Worm (Caenorhabditis elegans) whole organism, L3 larva: ENCODE data around the gene C05B5.17.

Experiments used
- egl-5 ChIP-seq: fragments of 150-350 bp; optimal IDR thresholded peaks from 2 replicates; lab custom pipeline; 2017; ENCODE audit warnings: missing biosample characterization, missing genetic modification reagents, missing genetic modification characterization, inconsistent platforms
- lin-39 ChIP-seq: fragments of 150-350 bp; optimal IDR thresholded peaks from 2 replicates; lab custom pipeline; 2018; ENCODE audit warnings: missing biosample characterization, missing genetic modification reagents, missing genetic modification characterization
- nhr-11 ChIP-seq: fragments of 150-350 bp; optimal IDR thresholded peaks from 2 replicates; lab custom pipeline; 2014; ENCODE audit warnings: missing biosample characterization, missing genetic modification characterization

DNA sequence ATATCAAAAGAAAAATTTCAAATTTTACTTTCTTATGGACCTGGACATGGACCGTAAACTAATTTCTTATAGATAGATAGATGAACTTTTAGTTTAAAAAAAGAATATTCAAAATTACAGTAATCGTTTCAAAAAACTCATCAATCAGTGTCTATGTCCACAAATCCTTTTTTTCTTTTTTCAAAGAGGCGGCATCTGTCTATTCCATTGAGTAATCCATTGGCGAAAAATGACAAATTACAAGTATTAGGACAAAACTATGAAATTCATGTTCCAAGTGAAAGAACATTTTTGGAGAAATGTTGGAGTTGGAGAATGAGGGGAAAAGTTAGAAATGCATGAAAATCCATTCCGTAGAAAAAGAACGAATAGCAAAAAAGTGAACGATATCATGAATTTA, 13.6 kb downstream of the C05B5.17 start:
- TF ChIP-seq lin-39 (tag; lab: Kevin White, UChicago) (no peak), egl-5 (tag; lab: Kevin White, UChicago) (no peak), nhr-11 (tag; lab: Kevin White, UChicago) (no peak)
